Fruit fly (Drosophila melanogaster): ENCODE data around the gene CG4842.

The CG4842 gene

DNA sequence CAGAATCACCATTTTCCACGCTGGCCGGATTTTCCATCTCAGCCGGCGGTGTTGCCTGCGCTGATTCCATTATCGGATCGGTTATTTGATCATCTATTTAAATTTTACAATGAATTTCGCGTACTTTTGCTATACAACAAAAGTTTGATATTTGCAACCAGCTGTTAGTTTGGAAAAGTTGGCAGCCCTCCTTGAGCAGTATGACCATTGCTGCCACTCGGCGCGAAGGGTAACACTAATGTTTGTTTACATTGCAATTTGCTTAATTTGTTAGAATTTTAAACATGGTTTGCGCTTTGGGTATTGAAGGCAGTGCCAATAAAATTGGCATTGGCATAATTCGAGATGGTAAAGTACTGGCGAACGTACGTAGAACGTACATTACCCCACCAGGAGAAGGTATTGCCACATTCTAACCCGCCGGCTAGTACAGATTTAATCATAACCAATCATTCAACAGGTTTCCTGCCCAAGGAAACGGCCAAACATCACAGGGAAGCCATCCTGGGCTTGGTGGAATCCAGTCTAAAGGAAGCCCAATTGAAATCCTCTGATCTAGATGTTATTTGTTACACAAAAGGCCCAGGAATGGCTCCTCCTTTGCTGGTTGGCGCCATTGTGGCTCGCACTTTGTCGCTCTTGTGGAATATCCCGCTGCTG, 16.3 kb upstream of the CG4842 start, which contains the start of the genes Golgin104 and Tcs3 (continued):
- no peak for TF ChIP-seq Ada2b (GFP tag; IDR thresholded peaks at IDR 0.05)
- no peak for TF ChIP-seq fd102C (GFP tag; optimal IDR thresholded peaks at IDR 0.05)
- peak; percentile 40 for TF ChIP-seq bigmax (GFP tag; optimal IDR thresholded peaks at IDR 0.05)
- TF ChIP-seq kah (GFP tag; optimal IDR thresholded peaks at IDR 0.05): peak; percentile 52
- no peak for TF ChIP-seq sug (tag; optimal IDR thresholded peaks at IDR 0.05)
- no peak for TF ChIP-seq HmgD (GFP tag; optimal IDR thresholded peaks at IDR 0.05)
- peak; percentile 45 for TF ChIP-seq Dp (GFP tag; optimal IDR thresholded peaks at IDR 0.05)
- no peak for TF ChIP-seq Ets65A (GFP tag)
- peak; percentile 73 for TF ChIP-seq zen (tag; optimal IDR thresholded peaks at IDR 0.05)
- no peak for TF ChIP-seq gro (GFP tag; optimal IDR thresholded peaks at IDR 0.05)
- TF ChIP-seq vvl (GFP tag; IDR thresholded peaks at IDR 0.05): peak; percentile 19; the same call in 1 of the 2 replicates
- TF ChIP-seq gce (GFP tag; IDR thresholded peaks at IDR 0.05): no peak
- peak; percentile 91 to 96 for TF ChIP-seq crp (GFP tag; optimal IDR thresholded peaks at IDR 0.05)
- no peak for TF ChIP-seq Jarid2 (GFP tag; optimal IDR thresholded peaks at IDR 0.05)
- peak; percentile 26 for TF ChIP-seq CG12659 (GFP tag; optimal IDR thresholded peaks at IDR 0.05)
- TF ChIP-seq Spps (tag; optimal IDR thresholded peaks at IDR 0.05): no peak
- peak; percentile 49; the same call in 1 of the 2 replicates for TF ChIP-seq CG13287 (GFP tag; IDR thresholded peaks at IDR 0.05; ENCODE audit: partially characterized antibody)
- TF ChIP-seq CG9609 (GFP tag; optimal IDR thresholded peaks at IDR 0.05): no peak
- TF ChIP-seq CG13123 (GFP tag; optimal IDR thresholded peaks at IDR 0.05): no peak
- no peak for TF ChIP-seq cas (GFP tag; IDR thresholded peaks at IDR 0.05)
- no peak for TF ChIP-seq CG32767 (GFP tag; IDR thresholded peaks at IDR 0.05)

DNA sequence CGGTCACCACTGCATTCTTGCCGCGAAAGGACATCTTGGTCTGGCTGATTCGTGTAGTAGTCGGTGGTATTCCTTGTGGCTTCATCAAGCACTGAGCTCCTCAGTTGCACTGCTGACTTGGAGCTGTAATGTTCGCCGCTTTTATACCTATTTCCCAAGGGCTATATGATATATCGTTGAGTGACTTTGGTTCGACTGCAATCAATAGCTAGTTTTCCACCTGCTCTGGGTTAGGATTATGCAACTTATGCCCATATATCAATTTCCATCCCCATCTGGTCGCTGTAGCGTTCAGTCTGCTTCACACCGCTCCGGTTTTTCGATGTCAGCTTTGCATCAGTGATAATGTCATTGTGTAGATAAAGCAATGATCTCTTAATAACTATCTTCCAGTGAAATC, 14.0 kb upstream of the CG4842 start, which contains the start of gene Pdh:
TSS of gene Pdh (minus strand) at position 101 of the 400 bp plus-strand sequence.
- TF ChIP-seq CG10147 (GFP tag; optimal IDR thresholded peaks at IDR 0.05): no peak
- no peak for TF ChIP-seq ato (GFP tag; IDR thresholded peaks at IDR 0.05; ENCODE audit: partially characterized antibody)
- peak; percentile 57 for TF ChIP-seq Med (GFP tag)
- peak in 1 of 2 experiments; percentile 0 for TF ChIP-seq Pdp1 (GFP tag; optimal IDR thresholded peaks at IDR 0.05)
- TF ChIP-seq disco-r (GFP tag; optimal IDR thresholded peaks at IDR 0.05): no peak
- TF ChIP-seq wor (GFP tag; IDR thresholded peaks at IDR 0.05): no peak

- no peak for TF ChIP-seq cato (GFP tag; optimal IDR thresholded peaks at IDR 0.05; ENCODE audit: borderline replicate concordance)
- no peak for TF ChIP-seq gem (tag; optimal IDR thresholded peaks at IDR 0.05)
- TF ChIP-seq CG2712 (tag; optimal IDR thresholded peaks at IDR 0.05): no peak
- no peak for TF ChIP-seq Kr (GFP tag; optimal IDR thresholded peaks at IDR 0.05)
- no peak for TF ChIP-seq CG8359 (GFP tag; optimal IDR thresholded peaks at IDR 0.05; ENCODE audit: borderline replicate concordance)
- TF ChIP-seq CG14860 (GFP tag; IDR thresholded peaks at IDR 0.05; ENCODE audit: partially characterized antibody): no peak
- TF ChIP-seq gcm (GFP tag; optimal IDR thresholded peaks at IDR 0.05): no peak
- no peak for TF ChIP-seq gro (GFP tag; optimal IDR thresholded peaks at IDR 0.05)
- no peak for TF ChIP-seq croc (GFP tag; conservative IDR thresholded peaks at IDR 0.05)
- no peak for TF ChIP-seq E2f1 (GFP tag; IDR thresholded peaks at IDR 0.05)
- no peak for TF ChIP-seq HHEX (GFP tag; optimal IDR thresholded peaks at IDR 0.05)
- no peak for TF ChIP-seq D19A (tag; optimal IDR thresholded peaks at IDR 0.05)
- peak in 1 of 2 experiments; percentile 53 for TF ChIP-seq Trl (optimal IDR thresholded peaks at IDR 0.05)
- no peak for TF ChIP-seq Trl (GFP tag; optimal IDR thresholded peaks at IDR 0.05)
- no peak for TF ChIP-seq dmrt99B (tag; optimal IDR thresholded peaks at IDR 0.05)
- no peak for TF ChIP-seq CG7987 (GFP tag; optimal IDR thresholded peaks at IDR 0.05)
- no peak for TF ChIP-seq Usf (GFP tag; optimal IDR thresholded peaks at IDR 0.05)
- TF ChIP-seq CG11723 (GFP tag; optimal IDR thresholded peaks at IDR 0.05): no peak
- no peak for TF ChIP-seq E2f2 (GFP tag; IDR thresholded peaks at IDR 0.05)
- TF ChIP-seq wdn (GFP tag; IDR thresholded peaks at IDR 0.05): no peak
- no peak for TF ChIP-seq dati (GFP tag; IDR thresholded peaks at IDR 0.05)
These were observed 11.9 kb upstream of the CG4842 start for dm6 chr3L:16356171-16356765.

Data from whole organism, embryonic.